Worm (Caenorhabditis elegans): ENCODE measurements around the gene his-61.
A peak's percentile ranks its signal among the peaks of the same experiment; 100 is the strongest.

his-61 gene

DNA sequence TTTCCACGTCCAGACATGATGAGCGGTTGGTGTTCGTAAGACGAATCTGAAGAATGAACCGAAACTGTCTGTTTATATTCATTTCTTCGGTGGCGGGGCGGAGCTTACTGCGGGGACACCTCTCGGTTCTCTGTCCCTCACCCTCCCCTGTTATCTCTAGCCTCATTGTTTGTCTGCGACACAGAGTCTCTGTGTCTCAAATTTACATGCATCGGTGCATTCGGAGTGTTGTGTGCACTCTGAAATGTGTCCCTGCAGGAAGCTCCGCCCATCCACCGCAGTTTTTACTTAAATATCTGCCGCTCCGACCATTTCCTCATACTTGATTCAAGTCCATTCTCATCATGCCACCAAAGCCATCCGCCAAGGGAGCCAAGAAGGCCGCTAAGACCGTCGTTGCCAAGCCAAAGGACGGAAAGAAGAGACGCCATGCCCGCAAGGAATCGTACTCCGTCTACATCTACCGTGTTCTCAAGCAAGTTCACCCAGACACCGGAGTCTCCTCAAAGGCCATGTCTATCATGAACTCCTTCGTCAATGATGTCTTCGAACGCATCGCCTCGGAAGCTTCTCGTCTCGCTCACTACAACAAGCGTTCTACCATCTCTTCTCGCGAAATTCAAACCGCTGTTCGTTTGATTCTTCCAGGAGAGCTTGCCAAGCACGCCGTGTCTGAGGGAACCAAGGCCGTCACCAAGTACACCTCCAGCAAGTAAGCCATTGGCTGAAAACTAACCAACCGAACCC is at the start of gene his-61, which contains the start of gene his-62:
Gene his-61 (minus strand): TSS at position 17 of the 747 bp plus-strand sequence.
Gene his-62 (plus strand): TSS at position 345 of the 747 bp plus-strand sequence.
- TF ChIP-seq tbx-37 (GFP tag; conservative IDR thresholded peaks at IDR 0.05) (no peak), tbx-11 (GFP tag; IDR thresholded peaks at IDR 0.05) (no peak), sea-1 (GFP tag; conservative IDR thresholded peaks at IDR 0.05) (no peak), hnd-1 (tag; optimal IDR thresholded peaks at IDR 0.05) (no peak), F13C5.2 (tag; optimal IDR thresholded peaks at IDR 0.05) (peak; percentile 52), ama-1 (optimal IDR thresholded peaks at IDR 0.05) (peak; percentile 95), hmbx-1 (tag; optimal IDR thresholded peaks at IDR 0.05) (no peak), flt-1 (GFP tag; IDR thresholded peaks at IDR 0.05) (no peak), ets-7 (tag; optimal IDR thresholded peaks at IDR 0.05) (no peak), pes-1 (GFP tag; IDR thresholded peaks at IDR 0.05) (0 out of 2 replicates have a peak, but pooled peaks have one; percentile 4), ceh-13 (GFP tag; optimal IDR thresholded peaks at IDR 0.05) (no peak), B0310.2 (tag; optimal IDR thresholded peaks at IDR 0.05) (peak; percentile 46), tra-4 (tag; optimal IDR thresholded peaks at IDR 0.05) (peak; percentile 20), aly-1 (tag; optimal IDR thresholded peaks at IDR 0.05) (peak; percentile 79), scrt-1 (GFP tag; IDR thresholded peaks at IDR 0.05) (no peak), hmg-4 (GFP tag; optimal IDR thresholded peaks at IDR 0.05) (peak; percentile 36), ceh-36 (tag; optimal IDR thresholded peaks at IDR 0.05) (peak; percentile 31)

DNA sequence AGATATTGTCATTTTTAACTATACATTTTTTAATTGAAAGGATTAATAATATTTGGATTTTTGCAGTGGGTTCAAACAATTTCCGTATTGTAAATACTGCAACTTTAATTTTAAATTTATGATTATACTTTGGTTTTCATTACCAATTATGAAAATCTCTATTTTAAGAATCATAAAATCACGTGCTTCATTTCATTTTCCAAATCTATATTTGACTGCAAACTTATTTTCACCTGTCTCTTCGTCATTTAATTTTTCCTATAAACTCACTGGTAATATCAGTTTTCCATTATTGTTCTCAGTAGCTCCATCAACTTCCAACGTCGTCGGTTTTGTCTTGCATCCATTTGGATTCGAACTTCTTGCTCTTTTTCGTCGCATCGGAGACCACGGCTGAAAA is 46.3 kb upstream of the his-61 start, which contains the start of gene R05G6.1:
Gene R05G6.1 (plus strand): TSS at position 301 of the 400 bp plus-strand sequence.
- TF ChIP-seq pes-1 (GFP tag; IDR thresholded peaks at IDR 0.05), result no peak
- TF ChIP-seq ceh-36 (tag; optimal IDR thresholded peaks at IDR 0.05), result no peak
- no peak for TF ChIP-seq F13C5.2 (tag; optimal IDR thresholded peaks at IDR 0.05)
- TF ChIP-seq tbx-11 (GFP tag; IDR thresholded peaks at IDR 0.05), result no peak
- TF ChIP-seq scrt-1 (GFP tag; IDR thresholded peaks at IDR 0.05), result no peak
- no peak for TF ChIP-seq hnd-1 (tag; optimal IDR thresholded peaks at IDR 0.05)
- no peak for TF ChIP-seq ceh-13 (GFP tag; optimal IDR thresholded peaks at IDR 0.05)
- TF ChIP-seq aly-1 (tag; optimal IDR thresholded peaks at IDR 0.05), result no peak
- no peak for TF ChIP-seq ets-7 (tag; optimal IDR thresholded peaks at IDR 0.05)
- TF ChIP-seq ama-1 (optimal IDR thresholded peaks at IDR 0.05), result no peak

- no peak for TF ChIP-seq scrt-1 (GFP tag; IDR thresholded peaks at IDR 0.05)
- no peak for TF ChIP-seq flt-1 (GFP tag; IDR thresholded peaks at IDR 0.05)
- TF ChIP-seq pes-1 (GFP tag; IDR thresholded peaks at IDR 0.05), result no peak
- no peak for TF ChIP-seq hnd-1 (tag; optimal IDR thresholded peaks at IDR 0.05)
- no peak for TF ChIP-seq tbx-11 (GFP tag; IDR thresholded peaks at IDR 0.05)
- no peak for TF ChIP-seq F13C5.2 (tag; optimal IDR thresholded peaks at IDR 0.05)
- TF ChIP-seq tra-4 (tag; optimal IDR thresholded peaks at IDR 0.05), result no peak
- TF ChIP-seq hmg-4 (GFP tag; optimal IDR thresholded peaks at IDR 0.05), result no peak
- no peak for TF ChIP-seq sea-1 (GFP tag; conservative IDR thresholded peaks at IDR 0.05)
- TF ChIP-seq ama-1 (optimal IDR thresholded peaks at IDR 0.05), result no peak
- no peak for TF ChIP-seq B0310.2 (tag; optimal IDR thresholded peaks at IDR 0.05)
- TF ChIP-seq ceh-13 (GFP tag; optimal IDR thresholded peaks at IDR 0.05), result no peak
These were observed 44.4 kb upstream of the his-61 start for ce11 chrIV:7530226-7531070.

ce11 chrIV:7523744-7524143 is 37.7 kb upstream of the his-61 start:
- no peak for TF ChIP-seq B0310.2 (tag; optimal IDR thresholded peaks at IDR 0.05)
- TF ChIP-seq aly-1 (tag; optimal IDR thresholded peaks at IDR 0.05), result no peak
- TF ChIP-seq tbx-11 (GFP tag; IDR thresholded peaks at IDR 0.05), result no peak
- TF ChIP-seq sea-1 (GFP tag; conservative IDR thresholded peaks at IDR 0.05), result no peak
- TF ChIP-seq hmg-4 (GFP tag; optimal IDR thresholded peaks at IDR 0.05), result no peak
- TF ChIP-seq hnd-1 (tag; optimal IDR thresholded peaks at IDR 0.05), result no peak
- TF ChIP-seq flt-1 (GFP tag; IDR thresholded peaks at IDR 0.05), result no peak
- TF ChIP-seq pes-1 (GFP tag; IDR thresholded peaks at IDR 0.05), result no peak
- TF ChIP-seq scrt-1 (GFP tag; IDR thresholded peaks at IDR 0.05), result no peak
- TF ChIP-seq ets-7 (tag; optimal IDR thresholded peaks at IDR 0.05), result no peak
- no peak for TF ChIP-seq F13C5.2 (tag; optimal IDR thresholded peaks at IDR 0.05)
- no peak for TF ChIP-seq ceh-36 (tag; optimal IDR thresholded peaks at IDR 0.05)
- no peak for TF ChIP-seq hmbx-1 (tag; optimal IDR thresholded peaks at IDR 0.05)
- no peak for TF ChIP-seq ceh-13 (GFP tag; optimal IDR thresholded peaks at IDR 0.05)

DNA sequence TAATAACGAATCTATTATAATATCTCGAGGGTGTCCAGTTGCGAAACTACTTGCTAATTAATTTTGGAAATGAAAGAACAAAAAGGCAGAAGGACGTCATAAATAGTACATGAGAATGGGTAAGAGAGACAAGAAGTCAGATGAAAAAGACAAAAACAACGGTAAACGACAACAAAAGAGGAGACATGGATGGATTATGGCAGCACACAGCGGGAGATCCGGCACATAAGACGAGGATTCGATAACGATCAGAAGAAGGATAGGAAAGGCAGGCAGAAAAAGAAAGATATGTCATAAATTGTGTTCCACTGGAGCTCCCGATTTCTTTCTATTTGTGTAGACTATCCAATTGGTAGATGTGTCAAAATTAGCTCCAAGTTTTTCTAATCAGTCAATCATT is 35.6 kb upstream of the his-61 start:
- no peak for TF ChIP-seq scrt-1 (GFP tag; IDR thresholded peaks at IDR 0.05)
- TF ChIP-seq ets-7 (tag; optimal IDR thresholded peaks at IDR 0.05), result no peak
- TF ChIP-seq tbx-11 (GFP tag; IDR thresholded peaks at IDR 0.05), result no peak
- no peak for TF ChIP-seq hmg-4 (GFP tag; optimal IDR thresholded peaks at IDR 0.05)
- no peak for TF ChIP-seq hnd-1 (tag; optimal IDR thresholded peaks at IDR 0.05)
- TF ChIP-seq tbx-37 (GFP tag; conservative IDR thresholded peaks at IDR 0.05), result no peak
- TF ChIP-seq pes-1 (GFP tag; IDR thresholded peaks at IDR 0.05), result no peak
- TF ChIP-seq B0310.2 (tag; optimal IDR thresholded peaks at IDR 0.05), result no peak
- no peak for TF ChIP-seq flt-1 (GFP tag; IDR thresholded peaks at IDR 0.05)
- TF ChIP-seq F13C5.2 (tag; optimal IDR thresholded peaks at IDR 0.05), result no peak
- TF ChIP-seq ama-1 (optimal IDR thresholded peaks at IDR 0.05), result no peak
- TF ChIP-seq sea-1 (GFP tag; conservative IDR thresholded peaks at IDR 0.05), result no peak
- no peak for TF ChIP-seq hmbx-1 (tag; optimal IDR thresholded peaks at IDR 0.05)
- TF ChIP-seq tra-4 (tag; optimal IDR thresholded peaks at IDR 0.05), result no peak
- no peak for TF ChIP-seq ceh-36 (tag; optimal IDR thresholded peaks at IDR 0.05)
- TF ChIP-seq aly-1 (tag; optimal IDR thresholded peaks at IDR 0.05), result no peak
- TF ChIP-seq ceh-13 (GFP tag; optimal IDR thresholded peaks at IDR 0.05), result no peak

DNA sequence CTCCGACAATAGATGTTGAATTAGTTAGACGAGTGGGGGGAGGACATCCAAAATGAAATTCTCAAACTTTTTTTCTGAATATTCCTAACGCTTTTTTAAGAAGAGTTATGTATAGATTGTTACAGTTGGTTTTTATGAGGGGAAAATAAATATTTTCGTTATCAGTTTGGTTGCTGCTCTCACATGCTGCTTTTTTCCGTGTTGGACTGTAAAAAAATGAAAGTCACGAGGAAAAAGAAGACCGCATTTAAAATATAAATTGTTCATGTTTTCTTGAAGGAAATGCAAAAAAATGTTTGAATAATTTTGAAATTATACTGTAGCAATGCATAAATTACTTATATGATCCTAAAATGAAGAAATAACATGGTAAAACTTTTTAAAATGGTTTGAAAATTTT is 34.8 kb upstream of the his-61 start:
- TF ChIP-seq ceh-36 (tag; optimal IDR thresholded peaks at IDR 0.05) (no peak), hmbx-1 (tag; optimal IDR thresholded peaks at IDR 0.05) (no peak), sea-1 (GFP tag; conservative IDR thresholded peaks at IDR 0.05) (no peak), tbx-11 (GFP tag; IDR thresholded peaks at IDR 0.05) (no peak), F13C5.2 (tag; optimal IDR thresholded peaks at IDR 0.05) (no peak), pes-1 (GFP tag; IDR thresholded peaks at IDR 0.05) (no peak), hnd-1 (tag; optimal IDR thresholded peaks at IDR 0.05) (no peak), ets-7 (tag; optimal IDR thresholded peaks at IDR 0.05) (no peak), B0310.2 (tag; optimal IDR thresholded peaks at IDR 0.05) (no peak), flt-1 (GFP tag; IDR thresholded peaks at IDR 0.05) (no peak), scrt-1 (GFP tag; IDR thresholded peaks at IDR 0.05) (no peak), tbx-37 (GFP tag; conservative IDR thresholded peaks at IDR 0.05) (no peak)

Data from whole organism, early embryonic.